Worm (Caenorhabditis elegans) whole organism, L4 larva: Measurements from ENCODE around the gene fbxb-57.

Source experiments
- D1046.2 ChIP-seq: fragments of 200-800 bp; sonication (Bioruptor generic); IDR thresholded peaks from 2 replicates; pipeline ENCODE4 v1.3.6; 2022; ENCODE audit warnings: missing genetic modification characterization, missing compliant biosample characterization
- aha-1 ChIP-seq: fragments of 150-350 bp; peaks from one replicate; lab custom pipeline; 2014; ENCODE audit warnings: missing biosample characterization, missing genetic modification characterization
- ama-1 ChIP-seq: fragments of 150-350 bp; optimal IDR thresholded peaks from 2 replicates; lab custom pipeline; 2014; ENCODE audit warnings: inconsistent platforms, mixed read lengths
- dve-1 ChIP-seq: sonication (generic microtip); optimal IDR thresholded peaks from 2 replicates; lab custom pipeline; 2017; ENCODE audit warnings: antibody characterized with exemption, mild to moderate bottlenecking, missing genetic modification characterization, missing compliant biosample characterization; ENCODE audit not compliant: insufficient read depth
- mdt-29 ChIP-seq: fragments of 200-800 bp; sonication (Bioruptor generic); IDR thresholded peaks from 2 replicates; pipeline ENCODE4 v1.3.6; 2022; ENCODE audit warnings: missing genetic modification reagents, missing genetic modification characterization, missing compliant biosample characterization
- nhr-11 ChIP-seq: fragments of 150-350 bp; optimal IDR thresholded peaks from 2 replicates; lab custom pipeline; 2014; ENCODE audit warnings: missing biosample characterization, missing genetic modification characterization
- nhr-25 ChIP-seq: sonication (generic microtip); optimal IDR thresholded peaks from 2 replicates; lab custom pipeline; 2017; ENCODE audit warnings: missing genetic modification characterization, mild to moderate bottlenecking, missing compliant biosample characterization, antibody characterized with exemption, moderate library complexity, borderline replicate concordance; ENCODE audit not compliant: insufficient read depth
- nhr-6 ChIP-seq: fragments of 150-350 bp; optimal IDR thresholded peaks from 2 replicates; lab custom pipeline; 2014; ENCODE audit warnings: missing biosample characterization, missing genetic modification characterization
- pqm-1 ChIP-seq: sonication (generic microtip); optimal IDR thresholded peaks from 2 replicates; lab custom pipeline; 2017; ENCODE audit warnings: missing biosample characterization, missing genetic modification characterization
- set-16 ChIP-seq: fragments of 200-800 bp; sonication (Bioruptor generic); IDR thresholded peaks from 2 replicates; pipeline ENCODE4 v1.3.6; 2022; ENCODE audit warnings: missing genetic modification reagents, missing genetic modification characterization, missing compliant biosample characterization
- tra-1 ChIP-seq: fragments of 200-800 bp; sonication (Bioruptor generic); IDR thresholded peaks from 2 replicates; pipeline ENCODE4 v1.3.6; 2022; ENCODE audit warnings: missing genetic modification reagents, missing genetic modification characterization, missing compliant biosample characterization

DNA sequence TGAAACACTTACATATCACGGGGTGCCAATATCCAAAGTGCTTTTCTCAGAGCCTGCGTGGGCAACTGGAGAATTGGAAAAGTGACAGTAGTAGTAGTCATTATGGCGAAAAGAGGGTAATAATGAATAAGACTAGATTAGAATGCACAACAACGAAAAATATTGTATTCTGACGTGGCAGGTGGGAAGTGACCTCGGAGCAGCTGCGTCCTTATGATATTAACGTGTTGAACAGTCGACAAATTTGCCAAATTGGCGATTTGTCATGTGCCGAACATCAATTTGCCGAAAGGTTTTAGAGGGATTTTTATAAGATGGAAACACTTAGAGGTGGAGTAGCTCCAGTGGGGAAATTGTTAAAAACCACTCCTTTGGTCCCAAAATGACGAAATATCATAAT, 37.6 kb upstream of the fbxb-57 start, which contains the start of gene str-81:
- TF ChIP-seq D1046.2 (GFP tag; lab: Robert Waterston, UW) (no peak), set-16 (GFP tag; lab: Robert Waterston, UW) (no peak), dve-1 (tag; lab: Kevin White, UChicago) (no peak), aha-1 (tag; lab: Kevin White, UChicago) (no peak), nhr-25 (tag; lab: Kevin White, UChicago) (no peak), tra-1 (GFP tag; lab: Robert Waterston, UW) (no peak), nhr-6 (no peak), pqm-1 (tag; lab: Kevin White, UChicago) (no peak), ama-1 (no peak), mdt-29 (GFP tag; lab: Robert Waterston, UW) (no peak), nhr-11 (tag; lab: Kevin White, UChicago) (no peak)
